Fruit fly (Drosophila melanogaster) whole organism, wandering third instar larva: ENCODE results near the gene MICU3.

ENCODE experiments used
- Abd-B ChIP-seq: fragments of >200 bp; optimal IDR thresholded peaks from 2 replicates; lab custom pipeline; 2017; ENCODE audit warnings: missing biosample characterization, missing genetic modification characterization
- CG32264 ChIP-seq: fragments of 200-800 bp; sonication (Bioruptor generic); optimal IDR thresholded peaks from 2 replicates; lab custom pipeline; 2016; ENCODE audit warnings: missing biosample characterization, missing genetic modification characterization
- CG9705 ChIP-seq: fragments of 200-800 bp; sonication (Bioruptor generic); optimal IDR thresholded peaks from 2 replicates; lab custom pipeline; 2018; ENCODE audit warnings: missing biosample characterization, mild to moderate bottlenecking, missing genetic modification characterization
- CrebA ChIP-seq: fragments of 200-800 bp; sonication (Bioruptor generic); optimal IDR thresholded peaks from 2 replicates; lab custom pipeline; 2016; ENCODE audit warnings: missing biosample characterization, mild to moderate bottlenecking, missing genetic modification characterization, borderline replicate concordance
- Dfd ChIP-seq: fragments of >200 bp; optimal IDR thresholded peaks from 2 replicates; lab custom pipeline; 2017; ENCODE audit warnings: missing biosample characterization, missing genetic modification characterization
- Dif ChIP-seq: fragments of 200-275, 200-300 bp; sonication (Bioruptor generic); optimal IDR thresholded peaks from 2 replicates; lab custom pipeline; 2018; ENCODE audit warnings: missing biosample characterization, missing genetic modification characterization; ENCODE audit not compliant: partially characterized antibody
- GATAd ChIP-seq: sonication (Bioruptor generic); optimal IDR thresholded peaks from 2 replicates; lab custom pipeline; 2016; ENCODE audit warnings: missing biosample characterization, missing genetic modification characterization
- HLH106 ChIP-seq: fragments of 200-800 bp; optimal IDR thresholded peaks from 3 replicates; lab custom pipeline; 2019; ENCODE audit warnings: missing biosample characterization, mild to moderate bottlenecking, missing genetic modification characterization, moderate library complexity
- Hnf4 ChIP-seq: fragments of 200-800 bp; sonication (Bioruptor generic); optimal IDR thresholded peaks from 2 replicates; lab custom pipeline; 2016; ENCODE audit warnings: missing biosample characterization, mild to moderate bottlenecking, missing genetic modification characterization
- Hr78 ChIP-seq: fragments of >200 bp; optimal IDR thresholded peaks from 2 replicates; lab custom pipeline; 2017; ENCODE audit warnings: missing biosample characterization, missing genetic modification characterization
- Hr83 ChIP-seq: fragments of 200-300 bp; sonication (Bioruptor generic); optimal IDR thresholded peaks from 2 replicates; lab custom pipeline; 2016; ENCODE audit warnings: missing biosample characterization, mild to moderate bottlenecking, missing genetic modification characterization, moderate library complexity; ENCODE audit not compliant: poor library complexity, severe bottlenecking
- Jra ChIP-seq: sonication (Bioruptor generic); optimal IDR thresholded peaks from 2 replicates; lab custom pipeline; 2016; ENCODE audit warnings: missing biosample characterization, missing genetic modification characterization
- Mio ChIP-seq: sonication (Bioruptor generic); optimal IDR thresholded peaks from 2 replicates; lab custom pipeline; 2016; ENCODE audit warnings: missing biosample characterization, missing genetic modification characterization
- Myc ChIP-seq: fragments of >200 bp; optimal IDR thresholded peaks from 2 replicates; lab custom pipeline; 2017
- N ChIP-seq: fragments of >200 bp; optimal IDR thresholded peaks from 2 replicates; lab custom pipeline; 2018; ENCODE audit warnings: missing biosample characterization, missing external identifiers, missing genetic modification characterization
- OdsH ChIP-seq: fragments of 200-800 bp; sonication (Bioruptor generic); optimal IDR thresholded peaks from 2 replicates; lab custom pipeline; 2016; ENCODE audit warnings: missing biosample characterization, mild to moderate bottlenecking, missing genetic modification characterization
- Rel ChIP-seq, 2 experiments: fragments of 200-800 bp; sonication (Bioruptor generic) in 1 of 2; optimal IDR thresholded peaks; 2 replicates in 1 of 2; 3 replicates in 1 of 2; lab custom pipeline; 2016 to 2019; ENCODE audit warnings: mild to moderate bottlenecking in 2 of 2, missing biosample characterization in 2 of 2, missing genetic modification characterization in 2 of 2, moderate library complexity in 1 of 2
- Sp1 ChIP-seq: fragments of 200-800 bp; sonication (Bioruptor generic); optimal IDR thresholded peaks from 3 replicates; lab custom pipeline; 2019; ENCODE audit warnings: missing biosample characterization, mild to moderate bottlenecking, missing genetic modification characterization, moderate library complexity
- Vsx2 ChIP-seq: fragments of 200-300, 225-300 bp; sonication (Bioruptor generic); optimal IDR thresholded peaks from 2 replicates; lab custom pipeline; 2018; ENCODE audit warnings: missing biosample characterization, missing genetic modification characterization; ENCODE audit not compliant: partially characterized antibody
- br ChIP-seq: fragments of 200-800 bp; sonication (Bioruptor generic); optimal IDR thresholded peaks from 2 replicates; lab custom pipeline; 2016; ENCODE audit warnings: missing biosample characterization, missing genetic modification characterization
- brk ChIP-seq: fragments of 200-800 bp; sonication (Bioruptor generic); optimal IDR thresholded peaks from 2 replicates; lab custom pipeline; 2016; ENCODE audit warnings: missing biosample characterization, mild to moderate bottlenecking, missing genetic modification characterization
- dl ChIP-seq, 2 experiments: fragments of 175-275, 200-275 bp in 1 of 2; fragments of 200-275 bp in 1 of 2; sonication (Bioruptor generic); optimal IDR thresholded peaks; lab custom pipeline; 2018; ENCODE audit warnings: mild to moderate bottlenecking in 2 of 2, missing biosample characterization in 2 of 2, missing genetic modification characterization in 2 of 2, moderate library complexity in 2 of 2; ENCODE audit not compliant: partially characterized antibody in 2 of 2, insufficient read depth in 1 of 2
- dmrt93B ChIP-seq: fragments of 200-800 bp; sonication (Bioruptor generic); optimal IDR thresholded peaks from 2 replicates; lab custom pipeline; 2018; ENCODE audit warnings: missing biosample characterization, mild to moderate bottlenecking, missing genetic modification characterization
- dsf ChIP-seq: sonication (Bioruptor generic); optimal IDR thresholded peaks from 2 replicates; lab custom pipeline; 2016; ENCODE audit warnings: missing biosample characterization, missing genetic modification characterization, borderline replicate concordance
- ey ChIP-seq: fragments of 200-800 bp; sonication (Bioruptor generic); optimal IDR thresholded peaks from 2 replicates; lab custom pipeline; 2016; ENCODE audit warnings: missing biosample characterization, missing genetic modification characterization
- foxo ChIP-seq, 2 experiments: fragments of 200-800 bp; sonication (Bioruptor generic); optimal IDR thresholded peaks; 2 replicates in 1 of 2; 3 replicates in 1 of 2; lab custom pipeline; 2016 to 2017; ENCODE audit warnings: missing biosample characterization in 2 of 2, missing genetic modification characterization in 2 of 2
- fru ChIP-seq: fragments of 200-800 bp; sonication (Bioruptor generic); optimal IDR thresholded peaks from 3 replicates; lab custom pipeline; 2016; ENCODE audit warnings: missing biosample characterization, mild to moderate bottlenecking, missing genetic modification characterization
- h ChIP-seq: fragments of 200-800 bp; sonication (Bioruptor generic); optimal IDR thresholded peaks from 3 replicates; lab custom pipeline; 2016; ENCODE audit warnings: missing biosample characterization, mild to moderate bottlenecking, missing genetic modification characterization
- jim ChIP-seq: fragments of 175-275, 200-325 bp; sonication (Bioruptor generic); optimal IDR thresholded peaks from 2 replicates; lab custom pipeline; 2016; ENCODE audit warnings: missing biosample characterization, mild to moderate bottlenecking, missing genetic modification characterization
- lola ChIP-seq: fragments of >200 bp; optimal IDR thresholded peaks from 2 replicates; lab custom pipeline; 2017; ENCODE audit warnings: missing biosample characterization, missing genetic modification characterization
- pan ChIP-seq: fragments of >200 bp; optimal IDR thresholded peaks from 2 replicates; lab custom pipeline; 2017
- psq ChIP-seq: fragments of 200-800 bp; sonication (Bioruptor generic); optimal IDR thresholded peaks from 3 replicates; lab custom pipeline; 2017; ENCODE audit warnings: missing biosample characterization, mild to moderate bottlenecking, missing genetic modification characterization, moderate library complexity
- rgr ChIP-seq: fragments of 200-800 bp; sonication (Bioruptor generic); optimal IDR thresholded peaks from 3 replicates; lab custom pipeline; 2016; ENCODE audit warnings: missing biosample characterization, mild to moderate bottlenecking, missing genetic modification characterization
- sage ChIP-seq: fragments of 200-800 bp; sonication (Bioruptor generic); optimal IDR thresholded peaks from 2 replicates; lab custom pipeline; 2016; ENCODE audit warnings: missing biosample characterization, mild to moderate bottlenecking, missing genetic modification characterization
- sv ChIP-seq: fragments of 200-800 bp; sonication (Bioruptor generic); optimal IDR thresholded peaks from 3 replicates; lab custom pipeline; 2016; ENCODE audit warnings: missing biosample characterization, missing genetic modification characterization
- tai ChIP-seq: sonication (Bioruptor generic); optimal IDR thresholded peaks from 2 replicates; lab custom pipeline; 2016; ENCODE audit warnings: missing biosample characterization, missing genetic modification characterization
- usp ChIP-seq: fragments of >200 bp; optimal IDR thresholded peaks from 2 replicates; lab custom pipeline; 2017; ENCODE audit warnings: missing biosample characterization, missing genetic modification characterization
- woc ChIP-seq: sonication (Bioruptor generic); optimal IDR thresholded peaks from 2 replicates; lab custom pipeline; 2016; ENCODE audit warnings: missing biosample characterization, mild to moderate bottlenecking, missing genetic modification characterization

The MICU3 gene

DNA sequence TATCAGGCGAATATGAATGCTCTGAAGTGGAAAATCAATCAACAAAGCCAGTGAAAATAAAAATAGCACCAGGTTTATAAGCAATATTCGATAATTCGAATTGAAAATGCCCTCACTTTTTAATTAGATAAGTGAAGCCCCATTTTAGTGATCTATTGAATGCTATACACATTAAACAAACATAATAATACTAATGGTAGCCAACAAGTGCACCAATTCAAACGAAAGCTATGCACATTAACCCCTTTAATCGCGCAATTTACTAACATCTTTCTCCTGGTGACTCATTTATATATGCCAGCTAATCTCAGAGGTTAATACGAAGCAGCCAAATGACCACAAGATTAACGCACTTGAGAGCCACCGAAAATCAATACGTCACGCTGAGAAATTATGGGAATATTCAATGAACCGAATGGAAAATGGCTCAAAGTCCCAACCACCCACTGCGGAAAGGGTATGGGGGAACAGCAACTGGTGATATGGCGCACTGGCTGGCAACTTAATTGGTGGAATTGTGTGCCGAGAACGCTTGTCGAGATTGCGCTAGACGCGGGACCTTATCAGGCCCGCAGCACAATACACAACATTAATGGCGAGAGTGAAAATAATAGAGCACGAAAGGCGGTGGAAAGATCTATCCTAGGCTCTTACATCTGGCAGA lies 12.4 kb downstream of the MICU3 start:
- TF ChIP-seq usp (GFP tag; lab: Kevin White, UChicago) (no peak), Sp1 (GFP tag; lab: Kevin White, UChicago) (no peak), CrebA (GFP tag; lab: Kevin White, UChicago) (no peak), pan (lab: Kevin White, UChicago) (no peak), tai (GFP tag; lab: Kevin White, UChicago) (no peak), Hr83 (GFP tag; lab: Kevin White, UChicago) (no peak), Hr78 (GFP tag; lab: Kevin White, UChicago) (no peak), dsf (GFP tag; lab: Kevin White, UChicago) (no peak), Rel (GFP tag; optimal IDR thresholded peaks at IDR 0.05; lab: Kevin White, UChicago) (no peak), Rel (tag; optimal IDR thresholded peaks at IDR 0.05; lab: Kevin White, UChicago) (peak; percentile 49), Myc (lab: Kevin White, UChicago) (no peak), CG32264 (GFP tag; lab: Kevin White, UChicago) (no peak), Vsx2 (GFP tag; lab: Kevin White, UChicago) (no peak), foxo (GFP tag; optimal IDR thresholded peaks at IDR 0.05; lab: Kevin White, UChicago) (peak in 1 of 2 experiments; percentile 27), jim (GFP tag; lab: Kevin White, UChicago) (no peak), fru (GFP tag; lab: Kevin White, UChicago) (peak; percentile 32), br (GFP tag; lab: Kevin White, UChicago) (peak; percentile 76), Dfd (no peak), OdsH (peak; percentile 28), Abd-B (GFP tag; lab: Kevin White, UChicago) (no peak), HLH106 (tag; lab: Kevin White, UChicago) (peak; percentile 8), GATAd (GFP tag; lab: Kevin White, UChicago) (no peak), N (GFP tag; lab: Kevin White, UChicago) (no peak), dmrt93B (GFP tag; lab: Kevin White, UChicago) (no peak), Mio (GFP tag; lab: Kevin White, UChicago) (no peak), lola (GFP tag; lab: Kevin White, UChicago) (no peak), h (GFP tag; lab: Kevin White, UChicago) (peak; percentile 57), ey (GFP tag; lab: Kevin White, UChicago) (peak; percentile 30), dl (GFP tag; optimal IDR thresholded peaks at IDR 0.05; lab: Kevin White, UChicago; ENCODE audit: insufficient read depth in 1 of 2, partially characterized antibody in 2 of 2) (no peak), rgr (GFP tag; lab: Kevin White, UChicago) (no peak), sv (GFP tag; lab: Kevin White, UChicago) (no peak), woc (GFP tag; lab: Kevin White, UChicago) (no peak), CG9705 (GFP tag; lab: Kevin White, UChicago) (no peak), psq (GFP tag; lab: Kevin White, UChicago) (peak; percentile 40), sage (GFP tag; lab: Kevin White, UChicago) (no peak), Jra (GFP tag; lab: Kevin White, UChicago) (no peak), brk (GFP tag; lab: Kevin White, UChicago) (no peak), Hnf4 (GFP tag; lab: Kevin White, UChicago) (peak; percentile 24), Dif (GFP tag; lab: Kevin White, UChicago) (no peak)

DNA sequence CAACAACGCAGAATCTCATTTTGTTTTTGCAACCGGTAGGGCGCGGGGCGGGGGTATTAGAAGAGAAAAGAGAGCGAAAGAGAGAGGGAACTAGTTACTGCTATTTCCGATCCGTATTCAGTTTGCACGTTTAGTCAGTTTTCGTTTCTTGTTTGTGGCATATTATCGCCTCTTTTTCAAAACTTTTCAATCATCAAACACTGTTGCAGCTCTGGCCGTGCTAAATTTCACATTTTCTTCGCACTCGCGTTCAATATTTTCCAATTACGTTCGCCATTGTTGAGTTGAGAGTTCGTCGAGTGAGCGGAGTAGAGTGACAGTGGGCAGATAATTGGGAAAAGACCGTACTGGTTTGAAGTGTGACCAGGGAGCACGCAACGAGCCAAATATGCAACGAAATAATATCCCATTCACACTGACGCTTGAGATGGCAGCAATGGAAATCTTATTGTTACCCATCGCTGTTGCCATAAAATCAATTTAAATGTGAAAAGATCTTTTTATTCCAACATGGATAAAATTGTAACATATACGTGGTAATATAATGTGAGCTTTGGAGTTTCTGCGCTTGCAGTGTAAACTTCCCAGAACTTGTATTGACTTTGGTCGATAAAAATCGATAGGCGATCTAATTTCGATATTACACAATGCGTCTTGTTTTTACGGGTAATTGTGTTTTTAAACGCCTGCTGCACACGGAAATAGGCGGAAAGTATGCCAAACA lies 14.0 kb downstream of the MICU3 start, which contains the start of the genes Ire1 and Mrm2:
TSS of gene Ire1 (minus strand) at position 296 of the 724 bp plus-strand sequence.
TSS of gene Mrm2 (plus strand) at position 615 of the 724 bp plus-strand sequence.
- TF ChIP-seq psq (GFP tag; lab: Kevin White, UChicago) (peak; percentile 63), N (GFP tag; lab: Kevin White, UChicago) (peak; percentile 100), HLH106 (tag; lab: Kevin White, UChicago) (peak; percentile 80), usp (GFP tag; lab: Kevin White, UChicago) (no peak), pan (lab: Kevin White, UChicago) (no peak), sv (GFP tag; lab: Kevin White, UChicago) (peak; percentile 75), OdsH (peak; percentile 63), Mio (GFP tag; lab: Kevin White, UChicago) (no peak), woc (GFP tag; lab: Kevin White, UChicago) (peak; percentile 84), fru (GFP tag; lab: Kevin White, UChicago) (peak; percentile 70), Jra (GFP tag; lab: Kevin White, UChicago) (peak; percentile 68), Hr78 (GFP tag; lab: Kevin White, UChicago) (peak; percentile 89), CG32264 (GFP tag; lab: Kevin White, UChicago) (no peak), CrebA (GFP tag; lab: Kevin White, UChicago) (no peak), Sp1 (GFP tag; lab: Kevin White, UChicago) (peak; percentile 65), Myc (lab: Kevin White, UChicago) (no peak), dl (GFP tag; optimal IDR thresholded peaks at IDR 0.05; lab: Kevin White, UChicago; ENCODE audit: insufficient read depth in 1 of 2, partially characterized antibody in 2 of 2) (no peak), Dif (GFP tag; lab: Kevin White, UChicago) (peak; percentile 60), brk (GFP tag; lab: Kevin White, UChicago) (no peak), CG9705 (GFP tag; lab: Kevin White, UChicago) (peak; percentile 61), lola (GFP tag; lab: Kevin White, UChicago) (peak; percentile 97), dsf (GFP tag; lab: Kevin White, UChicago) (peak; percentile 43), br (GFP tag; lab: Kevin White, UChicago) (peak; percentile 73), dmrt93B (GFP tag; lab: Kevin White, UChicago) (peak; percentile 63), Hr83 (GFP tag; lab: Kevin White, UChicago) (peak; percentile 63), sage (GFP tag; lab: Kevin White, UChicago) (no peak), h (GFP tag; lab: Kevin White, UChicago) (peak; percentile 77), Hnf4 (GFP tag; lab: Kevin White, UChicago) (peak; percentile 84), foxo (GFP tag; optimal IDR thresholded peaks at IDR 0.05; lab: Kevin White, UChicago) (peak in 1 of 2 experiments; percentile 85), ey (GFP tag; lab: Kevin White, UChicago) (peak; percentile 76), Abd-B (GFP tag; lab: Kevin White, UChicago) (peak; percentile 68), Dfd (no peak), tai (GFP tag; lab: Kevin White, UChicago) (no peak), GATAd (GFP tag; lab: Kevin White, UChicago) (no peak)
